Worm (Caenorhabditis elegans): ENCODE measurements around the gene H11E01.3.

DNA sequence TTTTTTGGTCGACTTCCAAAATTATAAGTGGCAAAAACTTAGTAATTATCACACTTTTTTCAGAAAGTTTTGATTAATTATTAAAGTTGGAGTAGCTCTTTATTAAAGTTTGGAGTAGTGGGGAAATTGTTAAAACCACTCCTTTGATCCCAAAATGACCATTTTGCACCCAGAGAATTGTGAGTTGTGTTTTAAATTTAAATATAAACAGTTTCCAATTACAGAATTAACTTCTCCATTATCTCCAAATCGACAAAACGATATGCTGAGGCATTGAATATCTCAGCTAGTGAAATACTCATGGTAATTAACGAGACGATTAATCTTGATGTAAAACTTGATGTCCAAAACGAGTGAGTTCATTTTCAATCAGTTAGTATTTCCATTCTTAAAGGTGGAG lies 23.1 kb downstream of the H11E01.3 start, which contains the start of gene fbxb-58:
- TF ChIP-seq snpc-3.4 (tag; optimal IDR thresholded peaks at IDR 0.05) (no peak), ekl-4 (GFP tag; IDR thresholded peaks at IDR 0.05) (no peak), ztf-3 (GFP tag; optimal IDR thresholded peaks at IDR 0.05) (no peak), let-526 (GFP tag; IDR thresholded peaks at IDR 0.05) (no peak), Y79H2A.3 (GFP tag; conservative IDR thresholded peaks at IDR 0.05) (no peak), pbrm-1 (GFP tag; IDR thresholded peaks at IDR 0.05) (no peak), Y53F4B.3 (GFP tag; IDR thresholded peaks at IDR 0.05) (no peak), mxl-1 (tag; optimal IDR thresholded peaks at IDR 0.05) (no peak), B0035.1 (tag; optimal IDR thresholded peaks at IDR 0.05) (no peak)

Measured in whole organism, young adult.